Worm (Caenorhabditis elegans) whole organism, L3 larva: Measurements from ENCODE around the gene W05B10.3.

Source experiments
- ama-1 ChIP-seq: fragments of 150-350 bp; optimal IDR thresholded peaks from 2 replicates; lab custom pipeline; 2018
- ceh-16 ChIP-seq: sonication (generic microtip); optimal IDR thresholded peaks from 2 replicates; lab custom pipeline; 2017; ENCODE audit warnings: missing biosample characterization, missing genetic modification characterization
- ceh-28 ChIP-seq: fragments of 150-350 bp; optimal IDR thresholded peaks from 2 replicates; lab custom pipeline; 2014; ENCODE audit warnings: missing biosample characterization, missing genetic modification reagents, missing genetic modification characterization
- ceh-9 ChIP-seq: sonication (generic microtip); optimal IDR thresholded peaks from 2 replicates; lab custom pipeline; 2018; ENCODE audit warnings: missing biosample characterization, missing genetic modification characterization
- daf-12 ChIP-seq: fragments of 150-350 bp; optimal IDR thresholded peaks from 2 replicates; lab custom pipeline; 2014; ENCODE audit warnings: missing biosample characterization, missing genetic modification reagents, missing genetic modification characterization
- elt-1 ChIP-seq: fragments of 150-350 bp; optimal IDR thresholded peaks from 2 replicates; lab custom pipeline; 2014; ENCODE audit warnings: missing biosample characterization, missing genetic modification characterization
- elt-2 ChIP-seq: sonication (generic microtip); optimal IDR thresholded peaks from 2 replicates; lab custom pipeline; 2016; ENCODE audit warnings: missing genetic modification reagents, mild to moderate bottlenecking, missing genetic modification characterization, missing compliant biosample characterization
- elt-3 ChIP-seq, 3 experiments: fragments of 150-350 bp in 1 of 3; sonication (generic microtip) in 2 of 3; optimal IDR thresholded peaks; 2 replicates in 2 of 3; 4 replicates in 1 of 3; lab custom pipeline; 2014 to 2017; ENCODE audit warnings: missing biosample characterization in 3 of 3, missing genetic modification characterization in 3 of 3
- eor-1 ChIP-seq, 2 experiments: fragments of 150-350 bp; optimal IDR thresholded peaks; 2 replicates each; lab custom pipeline; 2014 to 2018; ENCODE audit warnings: missing biosample characterization in 2 of 2, missing genetic modification characterization in 2 of 2
- fkh-10 ChIP-seq: sonication (generic microtip); optimal IDR thresholded peaks from 2 replicates; lab custom pipeline; 2017; ENCODE audit warnings: missing biosample characterization, missing genetic modification reagents, missing genetic modification characterization
- fkh-2 ChIP-seq: fragments of 150-350 bp; optimal IDR thresholded peaks from 2 replicates; lab custom pipeline; 2014; ENCODE audit warnings: missing biosample characterization, missing genetic modification reagents, missing genetic modification characterization
- fos-1 ChIP-seq: fragments of 150-350 bp; optimal IDR thresholded peaks from 2 replicates; lab custom pipeline; 2014; ENCODE audit warnings: missing biosample characterization, missing genetic modification characterization
- hmg-11 ChIP-seq: sonication (generic microtip); optimal IDR thresholded peaks from 2 replicates; lab custom pipeline; 2016; ENCODE audit warnings: missing genetic modification characterization, missing compliant biosample characterization
- jun-1 ChIP-seq: fragments of 150-350 bp; optimal IDR thresholded peaks from 2 replicates; lab custom pipeline; 2014; ENCODE audit warnings: missing biosample characterization, missing genetic modification reagents, missing genetic modification characterization
- lin-15B ChIP-seq: fragments of 150-350 bp; optimal IDR thresholded peaks from 2 replicates; lab custom pipeline; 2014; ENCODE audit warnings: missing biosample characterization, missing genetic modification characterization
- lsy-12 ChIP-seq: sonication (generic microtip); optimal IDR thresholded peaks from 2 replicates; lab custom pipeline; 2016; ENCODE audit warnings: mild to moderate bottlenecking, missing genetic modification characterization, missing compliant biosample characterization
- mdl-1 ChIP-seq: fragments of 150-350 bp; optimal IDR thresholded peaks from 2 replicates; lab custom pipeline; 2014; ENCODE audit warnings: missing biosample characterization, missing genetic modification characterization
- mml-1 ChIP-seq: fragments of 150-350 bp; sonication (generic microtip); optimal IDR thresholded peaks from 3 replicates; lab custom pipeline; 2014; ENCODE audit warnings: missing biosample characterization, missing genetic modification characterization
- nfya-1 ChIP-seq: sonication (generic microtip); optimal IDR thresholded peaks from 2 replicates; lab custom pipeline; 2017; ENCODE audit warnings: missing genetic modification characterization, mild to moderate bottlenecking, missing compliant biosample characterization, antibody characterized with exemption, moderate library complexity; ENCODE audit not compliant: insufficient read depth
- nhr-12 ChIP-seq: fragments of 150-350 bp; optimal IDR thresholded peaks from 2 replicates; lab custom pipeline; 2014; ENCODE audit warnings: missing biosample characterization, missing genetic modification characterization
- nhr-23 ChIP-seq: fragments of 150-350 bp; optimal IDR thresholded peaks from 2 replicates; lab custom pipeline; 2014; ENCODE audit warnings: missing biosample characterization, missing genetic modification reagents, missing genetic modification characterization
- nhr-237 ChIP-seq: fragments of 150-350 bp; optimal IDR thresholded peaks from 2 replicates; lab custom pipeline; 2014; ENCODE audit warnings: missing biosample characterization, missing genetic modification characterization
- nhr-25 ChIP-seq: sonication (generic microtip); optimal IDR thresholded peaks from 2 replicates; lab custom pipeline; 2017; ENCODE audit warnings: missing biosample characterization, missing genetic modification characterization
- nhr-43 ChIP-seq: sonication (generic microtip); optimal IDR thresholded peaks from 2 replicates; lab custom pipeline; 2016; ENCODE audit warnings: mild to moderate bottlenecking, missing genetic modification characterization, missing compliant biosample characterization; ENCODE audit not compliant: poor library complexity, severe bottlenecking
- nhr-67 ChIP-seq: fragments of 150-350 bp; optimal IDR thresholded peaks from 2 replicates; lab custom pipeline; 2014; ENCODE audit warnings: missing biosample characterization, missing genetic modification characterization
- nhr-76 ChIP-seq: fragments of 150-350 bp; sonication (generic microtip); optimal IDR thresholded peaks from 5 replicates; lab custom pipeline; 2014; ENCODE audit warnings: missing biosample characterization, missing genetic modification characterization
- nhr-77 ChIP-seq: fragments of 150-350 bp; optimal IDR thresholded peaks from 2 replicates; lab custom pipeline; 2014; ENCODE audit warnings: missing biosample characterization, missing genetic modification characterization
- pha-4 ChIP-seq: fragments of 150-350 bp; optimal IDR thresholded peaks from 2 replicates; lab custom pipeline; 2014; ENCODE audit warnings: missing biosample characterization, missing genetic modification reagents, missing genetic modification characterization
- pqm-1 ChIP-seq: fragments of 150-350 bp; optimal IDR thresholded peaks from 2 replicates; lab custom pipeline; 2017; ENCODE audit warnings: missing biosample characterization, missing genetic modification characterization, inconsistent platforms
- skn-1 ChIP-seq: fragments of 150-350 bp; optimal IDR thresholded peaks from 2 replicates; lab custom pipeline; 2014; ENCODE audit warnings: missing biosample characterization, missing genetic modification characterization
- snpc-4 ChIP-seq: fragments of 150-350 bp; optimal IDR thresholded peaks from 2 replicates; lab custom pipeline; 2014; ENCODE audit warnings: missing biosample characterization, missing genetic modification characterization
- tbx-2 ChIP-seq: sonication (generic microtip); optimal IDR thresholded peaks from 2 replicates; lab custom pipeline; 2016; ENCODE audit warnings: mild to moderate bottlenecking, missing genetic modification characterization, missing compliant biosample characterization
- unc-39 ChIP-seq: sonication (generic microtip); optimal IDR thresholded peaks from 4 replicates; lab custom pipeline; 2017; ENCODE audit warnings: missing biosample characterization, missing genetic modification characterization
- unc-62 ChIP-seq: fragments of 150-350 bp; sonication (generic microtip); optimal IDR thresholded peaks from 4 replicates; lab custom pipeline; 2014; ENCODE audit warnings: missing biosample characterization, missing genetic modification reagents, missing genetic modification characterization
- ztf-11 ChIP-seq: fragments of 150-350 bp; optimal IDR thresholded peaks from 2 replicates; lab custom pipeline; 2014; ENCODE audit warnings: missing biosample characterization, missing genetic modification characterization

The W05B10.3 gene

DNA sequence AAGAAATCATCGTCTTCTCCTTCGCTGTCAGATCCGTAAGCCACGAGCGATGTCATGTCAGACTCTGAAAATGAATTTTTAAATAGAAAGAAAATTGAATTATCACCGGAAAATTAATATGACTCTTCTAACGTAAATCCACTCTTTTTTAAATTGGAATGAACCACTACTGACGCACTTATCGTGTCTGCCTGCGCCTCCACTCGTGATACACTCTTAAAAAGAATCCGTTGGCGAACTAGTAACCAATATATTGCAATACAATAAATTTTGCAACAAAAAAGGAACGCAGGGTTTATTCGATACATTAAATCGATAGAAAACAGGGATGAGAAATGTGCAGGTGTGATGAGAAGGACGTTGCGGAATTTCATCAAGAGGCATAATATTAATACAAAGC is 2.1 kb downstream of the W05B10.3 start, which contains the start of gene ccch-3 (continued):
- TF ChIP-seq elt-1 (tag; lab: Kevin White, UChicago) (no peak), hmg-11 (tag; lab: Kevin White, UChicago) (peak; percentile 62), fkh-10 (GFP tag; lab: Kevin White, UChicago) (no peak), unc-62 (GFP tag; lab: Kevin White, UChicago) (no peak), nfya-1 (tag; lab: Kevin White, UChicago) (peak; percentile 55), nhr-23 (tag; lab: Kevin White, UChicago) (peak; percentile 84), nhr-12 (tag; lab: Kevin White, UChicago) (no peak), skn-1 (no peak), ama-1 (lab: Kevin White, UChicago) (no peak), pqm-1 (no peak), lin-15B (tag; lab: Kevin White, UChicago) (peak; percentile 49)

DNA sequence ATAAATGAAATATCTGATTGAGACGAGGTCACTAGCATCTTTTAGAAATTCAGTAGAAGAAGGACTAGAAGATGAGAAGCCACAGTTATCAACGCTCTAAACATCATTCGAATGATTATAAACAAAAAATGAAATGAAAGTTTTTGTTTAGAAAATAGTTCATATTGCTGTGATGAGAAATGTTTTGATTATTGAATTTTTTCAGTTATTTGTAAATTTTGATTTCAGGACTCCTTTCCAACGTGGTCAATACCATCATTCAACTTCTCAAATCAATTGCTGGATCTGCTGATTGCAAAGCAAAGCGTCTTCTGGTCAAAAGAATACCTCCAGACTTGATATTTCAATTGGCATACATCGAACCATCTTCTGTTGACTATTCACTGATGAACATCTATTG is 3.4 kb downstream of the W05B10.3 start, which contains the start of gene W05B10.6:
Gene W05B10.6, minus strand, starts transcription at position 101 of the 400 bp plus-strand sequence.
- TF ChIP-seq elt-3 (tag; optimal IDR thresholded peaks at IDR 0.05; lab: Kevin White, UChicago), result no peak
- TF ChIP-seq nhr-77 (tag; lab: Kevin White, UChicago), result no peak
- TF ChIP-seq pqm-1, result no peak
- no peak for TF ChIP-seq nhr-237 (tag; lab: Kevin White, UChicago)
- no peak for TF ChIP-seq nhr-23 (tag; lab: Kevin White, UChicago)
- TF ChIP-seq hmg-11 (tag; lab: Kevin White, UChicago), result no peak
- TF ChIP-seq pha-4 (tag; lab: Kevin White, UChicago), result no peak
- TF ChIP-seq nhr-25 (tag; lab: Kevin White, UChicago), result no peak
- TF ChIP-seq fkh-2 (tag; lab: Kevin White, UChicago), result no peak
- TF ChIP-seq unc-39 (tag; lab: Kevin White, UChicago), result no peak
- no peak for TF ChIP-seq jun-1 (tag; lab: Kevin White, UChicago)
- no peak for TF ChIP-seq lsy-12 (tag; lab: Kevin White, UChicago)
- TF ChIP-seq, all 47 proteins: peak for 0

DNA sequence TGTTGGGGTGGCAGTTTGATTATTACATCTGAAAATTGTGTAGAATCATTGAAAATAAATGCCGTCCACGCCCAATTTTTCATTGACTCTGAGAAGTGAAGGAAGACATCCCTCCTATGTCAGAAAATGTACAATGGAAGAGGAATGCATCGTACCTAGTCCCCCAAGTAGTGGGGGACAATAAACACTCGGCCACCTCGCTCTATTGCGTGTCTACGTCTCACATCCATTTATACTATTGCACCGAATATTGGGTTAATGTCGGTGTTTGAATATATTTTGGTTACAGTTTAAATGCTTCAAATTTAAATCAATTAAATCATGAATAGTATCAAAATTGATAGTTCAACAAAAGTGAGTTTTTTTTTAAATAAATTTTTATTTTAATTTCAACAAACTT is 11.9 kb downstream of the W05B10.3 start, which contains the start of gene lin-25:
Gene lin-25, plus strand, starts transcription at position 290 of the 400 bp plus-strand sequence.
- TF ChIP-seq nhr-67, result no peak
- no peak for TF ChIP-seq fos-1 (tag; lab: Kevin White, UChicago)
- no peak for TF ChIP-seq unc-39 (tag; lab: Kevin White, UChicago)
- no peak for TF ChIP-seq daf-12 (tag; lab: Kevin White, UChicago)
- peak; percentile 51 for TF ChIP-seq lin-15B (tag; lab: Kevin White, UChicago)
- TF ChIP-seq hmg-11 (tag; lab: Kevin White, UChicago), result peak; percentile 58
- no peak for TF ChIP-seq fkh-2 (tag; lab: Kevin White, UChicago)
- no peak for TF ChIP-seq skn-1
- TF ChIP-seq ceh-16 (tag; lab: Kevin White, UChicago), result no peak
- peak; percentile 27 for TF ChIP-seq snpc-4 (tag; lab: Kevin White, UChicago)
- TF ChIP-seq nhr-23 (tag; lab: Kevin White, UChicago), result no peak
- no peak for TF ChIP-seq ceh-9
- TF ChIP-seq ztf-11 (tag; lab: Kevin White, UChicago), result no peak
- TF ChIP-seq lsy-12 (tag; lab: Kevin White, UChicago), result no peak
- TF ChIP-seq ama-1 (lab: Kevin White, UChicago), result no peak
- no peak for TF ChIP-seq mml-1 (tag; lab: Kevin White, UChicago)
- peak; percentile 63 for TF ChIP-seq pha-4 (tag; lab: Kevin White, UChicago)
- TF ChIP-seq jun-1 (tag; lab: Kevin White, UChicago), result no peak
- no peak for TF ChIP-seq eor-1 (tag; optimal IDR thresholded peaks at IDR 0.05; lab: Kevin White, UChicago)
- peak; percentile 24 for TF ChIP-seq nhr-25 (tag; lab: Kevin White, UChicago)
- peak; percentile 42 for TF ChIP-seq nfya-1 (tag; lab: Kevin White, UChicago)
- no peak for TF ChIP-seq nhr-76 (tag; lab: Kevin White, UChicago)
- no peak for TF ChIP-seq tbx-2 (tag; lab: Kevin White, UChicago)
- TF ChIP-seq nhr-43 (tag; lab: Kevin White, UChicago), result no peak
- TF ChIP-seq, all 47 proteins: peak for 6

DNA sequence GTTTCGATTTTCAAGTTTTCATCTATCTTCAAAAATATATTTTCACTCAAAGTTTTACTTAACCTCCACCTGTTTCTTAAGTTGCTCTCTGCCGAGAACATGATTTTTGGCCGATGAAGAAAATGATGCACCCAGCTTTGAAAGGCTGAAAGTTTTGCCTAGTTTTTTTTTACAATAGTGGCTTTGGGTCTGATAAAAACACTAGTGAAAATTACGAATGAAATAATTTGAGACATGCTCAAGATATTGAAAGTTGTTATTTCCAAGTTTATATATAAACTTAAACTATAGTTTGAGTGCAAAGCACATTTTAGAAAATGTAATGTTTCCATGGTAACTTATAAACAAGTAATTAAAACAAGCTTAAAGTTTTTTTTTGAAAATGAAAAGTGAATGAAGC is 12.3 kb downstream of the W05B10.3 start, which contains the start of gene gpa-9:
Gene gpa-9, minus strand, starts transcription at position 101 of the 400 bp plus-strand sequence.
- TF ChIP-seq pha-4 (tag; lab: Kevin White, UChicago) (no peak), nhr-43 (tag; lab: Kevin White, UChicago) (no peak), nhr-12 (tag; lab: Kevin White, UChicago) (no peak), mdl-1 (no peak), skn-1 (no peak), tbx-2 (tag; lab: Kevin White, UChicago) (no peak), nhr-25 (tag; lab: Kevin White, UChicago) (no peak), nhr-77 (tag; lab: Kevin White, UChicago) (no peak), ceh-28 (no peak), ztf-11 (tag; lab: Kevin White, UChicago) (no peak), elt-2 (tag; lab: Kevin White, UChicago) (no peak), snpc-4 (tag; lab: Kevin White, UChicago) (no peak)
- TF ChIP-seq, all 47 proteins: peak for 0
